Fruit fly (Drosophila melanogaster) whole organism, adult: Measurements from ENCODE around the gene CG31189.

Experiments used
- CG1620 ChIP-seq: fragments of 200-800 bp; sonication (Bioruptor generic); optimal IDR thresholded peaks from 2 replicates; lab custom pipeline; 2016; ENCODE audit warnings: missing biosample characterization, missing genetic modification characterization
- CG33017 ChIP-seq: fragments of 200-800 bp; sonication (Bioruptor generic); optimal IDR thresholded peaks from 2 replicates; lab custom pipeline; 2018; ENCODE audit warnings: missing biosample characterization, mild to moderate bottlenecking, missing genetic modification characterization, moderate library complexity
- Crg-1 ChIP-seq: fragments of 200-800 bp; sonication (Bioruptor generic); optimal IDR thresholded peaks from 2 replicates; lab custom pipeline; 2016; ENCODE audit warnings: missing biosample characterization, missing genetic modification characterization
- Mnt ChIP-seq: fragments of 200-800 bp; sonication (Bioruptor generic); optimal IDR thresholded peaks from 2 replicates; lab custom pipeline; 2016; ENCODE audit warnings: missing biosample characterization, mild to moderate bottlenecking, missing genetic modification characterization
- pad ChIP-seq: fragments of 200-800 bp; sonication (Bioruptor generic); optimal IDR thresholded peaks from 3 replicates; lab custom pipeline; 2017; ENCODE audit warnings: missing biosample characterization, missing genetic modification characterization, mild to moderate bottlenecking, moderate library complexity, missing genetic modification reagents
- tj ChIP-seq: fragments of 200-800 bp; sonication (Bioruptor generic); optimal IDR thresholded peaks from 3 replicates; lab custom pipeline; 2017; ENCODE audit warnings: missing biosample characterization, mild to moderate bottlenecking, missing genetic modification characterization, moderate library complexity
- toe ChIP-seq: fragments of 200-800 bp; sonication (Bioruptor generic); optimal IDR thresholded peaks from 2 replicates; lab custom pipeline; 2016; ENCODE audit warnings: missing biosample characterization, missing genetic modification characterization

dm6 chr3R:21090230-21091021 lies 44.8 kb upstream of the CG31189 start:
- TF ChIP-seq Mnt (no peak), CG33017 (tag; lab: Kevin White, UChicago) (no peak), tj (GFP tag; lab: Kevin White, UChicago) (no peak), pad (GFP tag; lab: Kevin White, UChicago) (no peak), CG1620 (GFP tag; lab: Kevin White, UChicago) (no peak), Crg-1 (GFP tag; lab: Kevin White, UChicago) (no peak), toe (GFP tag; lab: Kevin White, UChicago) (no peak)
